In genomic region chrX:4532160-4532741, ce11 we compare ENCODE assay signal across 8 worm cellular contexts.
TF ChIP-seq lines count a peak whose summit lies in the region.

Gene nhr-35 (plus strand): TSS chrX:4532691.

TF ChIP-seq in whole organism, L1 larva, 84 proteins besides CTCF, POLR2A, EP300 and RAD21 (continues in another document):
- TF ChIP-seq hlh-4 (tag; optimal IDR thresholded peaks at IDR 0.05; lab: Kevin White, UChicago), result no peak
- no peak for TF ChIP-seq pax-3 (tag; optimal IDR thresholded peaks at IDR 0.05; lab: Kevin White, UChicago)
- TF ChIP-seq nhr-90 (tag; optimal IDR thresholded peaks at IDR 0.05; lab: Kevin White, UChicago; ENCODE audit: poor library complexity), result peak; percentile 66
- TF ChIP-seq ceh-90 (tag; optimal IDR thresholded peaks at IDR 0.05; lab: Kevin White, UChicago), result no peak
- no peak for TF ChIP-seq isw-1 (GFP tag; IDR thresholded peaks at IDR 0.05; lab: Robert Waterston, UW)
- peak; percentile 23 for TF ChIP-seq nhr-11 (tag; optimal IDR thresholded peaks at IDR 0.05; lab: Kevin White, UChicago)
- no peak for TF ChIP-seq hpl-2 (GFP tag; optimal IDR thresholded peaks at IDR 0.05; lab: Kevin White, UChicago)
- no peak for TF ChIP-seq mef-2 (tag; optimal IDR thresholded peaks at IDR 0.05; lab: Kevin White, UChicago)
- no peak for TF ChIP-seq unc-62 (GFP tag; optimal IDR thresholded peaks at IDR 0.05; lab: Kevin White, UChicago)
- no peak for TF ChIP-seq nhr-77 (tag; optimal IDR thresholded peaks at IDR 0.05; lab: Kevin White, UChicago)
- no peak for TF ChIP-seq unc-86 (tag; optimal IDR thresholded peaks at IDR 0.05; lab: Kevin White, UChicago)
- no peak for TF ChIP-seq nhr-237 (tag; optimal IDR thresholded peaks at IDR 0.05; lab: Kevin White, UChicago)

TF ChIP-seq in whole organism, L2 larva, 48 proteins besides CTCF, POLR2A, EP300 and RAD21 (continues in another document):
- TF ChIP-seq nhr-10 (tag; optimal IDR thresholded peaks at IDR 0.05; lab: Kevin White, UChicago) (peak; percentile 18), nhr-129 (tag; optimal IDR thresholded peaks at IDR 0.05; lab: Kevin White, UChicago) (peak; percentile 94), sma-3 (GFP tag; optimal IDR thresholded peaks at IDR 0.05; lab: Kevin White, UChicago) (peak; percentile 71), mdl-1 (tag; optimal IDR thresholded peaks at IDR 0.05; lab: Kevin White, UChicago) (peak; percentile 50 to 57), mab-5 (tag; optimal IDR thresholded peaks at IDR 0.05; lab: Kevin White, UChicago) (no peak), ama-1 (optimal IDR thresholded peaks at IDR 0.05; lab: Kevin White, UChicago) (peak; percentile 3), C34F6.9 (tag; optimal IDR thresholded peaks at IDR 0.05; lab: Kevin White, UChicago) (peak; percentile 62), fos-1 (tag; optimal IDR thresholded peaks at IDR 0.05; lab: Kevin White, UChicago) (peak; percentile 66), nhr-12 (tag; optimal IDR thresholded peaks at IDR 0.05; lab: Kevin White, UChicago) (no peak), crh-2 (tag; optimal IDR thresholded peaks at IDR 0.05; lab: Kevin White, UChicago) (peak; percentile 57), F13H6.1 (tag; optimal IDR thresholded peaks at IDR 0.05; lab: Kevin White, UChicago) (peak; percentile 82), alr-1 (tag; optimal IDR thresholded peaks at IDR 0.05; lab: Kevin White, UChicago) (no peak)

TF ChIP-seq in whole organism, L3 larva, 47 proteins besides CTCF, POLR2A, EP300 and RAD21 (continues in another document):
- TF ChIP-seq elt-3 (tag; optimal IDR thresholded peaks at IDR 0.05; lab: Kevin White, UChicago), result no peak
- TF ChIP-seq egl-5 (tag; optimal IDR thresholded peaks at IDR 0.05; lab: Kevin White, UChicago), result peak; percentile 41
- TF ChIP-seq tbx-2 (tag; optimal IDR thresholded peaks at IDR 0.05; lab: Kevin White, UChicago), result peak; percentile 29
- TF ChIP-seq nhr-28 (tag; optimal IDR thresholded peaks at IDR 0.05; lab: Kevin White, UChicago), result no peak
- peak; percentile 72 for TF ChIP-seq jun-1 (tag; optimal IDR thresholded peaks at IDR 0.05; lab: Kevin White, UChicago)
- TF ChIP-seq ceh-9 (tag; optimal IDR thresholded peaks at IDR 0.05; lab: Kevin White, UChicago), result no peak
- TF ChIP-seq elt-1 (tag; optimal IDR thresholded peaks at IDR 0.05; lab: Kevin White, UChicago), result no peak
- TF ChIP-seq lin-39 (tag; optimal IDR thresholded peaks at IDR 0.05; lab: Kevin White, UChicago), result peak; percentile 11
- peak; percentile 55 for TF ChIP-seq mdl-1 (tag; optimal IDR thresholded peaks at IDR 0.05; lab: Kevin White, UChicago)
- no peak for TF ChIP-seq snpc-4 (tag; optimal IDR thresholded peaks at IDR 0.05; lab: Kevin White, UChicago)
- no peak for TF ChIP-seq lin-15B (tag; optimal IDR thresholded peaks at IDR 0.05; lab: Kevin White, UChicago)
- no peak for TF ChIP-seq sea-2 (GFP tag; optimal IDR thresholded peaks at IDR 0.05; lab: Kevin White, UChicago)

TF ChIP-seq in whole organism, L4 larva, 104 proteins besides CTCF, POLR2A, EP300 and RAD21 (continues in another document):
- no peak for TF ChIP-seq duxl-1 (tag; optimal IDR thresholded peaks at IDR 0.05; lab: Kevin White, UChicago; ENCODE audit: poor library complexity)
- no peak for TF ChIP-seq ceh-44 (GFP tag; IDR thresholded peaks at IDR 0.05; lab: Robert Waterston, UW)
- no peak for TF ChIP-seq aly-2 (tag; optimal IDR thresholded peaks at IDR 0.05; lab: Kevin White, UChicago)
- TF ChIP-seq sdz-12 (GFP tag; optimal IDR thresholded peaks at IDR 0.05; lab: Kevin White, UChicago), result no peak
- no peak for TF ChIP-seq vab-7 (GFP tag; IDR thresholded peaks at IDR 0.05; lab: Robert Waterston, UW)
- TF ChIP-seq lin-38 (GFP tag; IDR thresholded peaks at IDR 0.05; lab: Robert Waterston, UW), result peak; percentile 36; the same call in 1 of the 2 replicates
- TF ChIP-seq ZK337.2 (GFP tag; IDR thresholded peaks at IDR 0.05; lab: Robert Waterston, UW), result no peak
- TF ChIP-seq ceh-32 (tag; optimal IDR thresholded peaks at IDR 0.05; lab: Kevin White, UChicago; ENCODE audit: poor library complexity), result no peak
- no peak for TF ChIP-seq Y5F2A.4 (GFP tag; optimal IDR thresholded peaks at IDR 0.05; lab: Kevin White, UChicago)
- no peak for TF ChIP-seq zag-1 (tag; optimal IDR thresholded peaks at IDR 0.05; lab: Kevin White, UChicago)
- TF ChIP-seq fkh-10 (GFP tag; optimal IDR thresholded peaks at IDR 0.05; lab: Kevin White, UChicago), result no peak
- no peak for TF ChIP-seq spr-3 (GFP tag; optimal IDR thresholded peaks at IDR 0.05; lab: Kevin White, UChicago)

TF ChIP-seq in whole organism, early embryonic, 17 proteins besides CTCF, POLR2A, EP300 and RAD21:
- TF ChIP-seq hmg-4 (GFP tag; optimal IDR thresholded peaks at IDR 0.05; lab: Kevin White, UChicago) (peak; percentile 19), hmbx-1 (tag; optimal IDR thresholded peaks at IDR 0.05; lab: Kevin White, UChicago) (no peak), aly-1 (tag; optimal IDR thresholded peaks at IDR 0.05; lab: Kevin White, UChicago) (no peak), sea-1 (GFP tag; conservative IDR thresholded peaks at IDR 0.05; lab: Robert Waterston, UW) (no peak)

TF ChIP-seq in whole organism, late embryonic, 69 proteins besides CTCF, POLR2A, EP300 and RAD21 (continues in another document):
- no peak for TF ChIP-seq ttx-3 (tag; optimal IDR thresholded peaks at IDR 0.05; lab: Kevin White, UChicago)
- TF ChIP-seq fax-1 (tag; optimal IDR thresholded peaks at IDR 0.05; lab: Kevin White, UChicago), result no peak
- TF ChIP-seq elt-4 (tag; optimal IDR thresholded peaks at IDR 0.05; lab: Kevin White, UChicago), result no peak
- TF ChIP-seq pat-9 (tag; optimal IDR thresholded peaks at IDR 0.05; lab: Kevin White, UChicago), result no peak
- peak; percentile 33 for TF ChIP-seq elt-2 (tag; optimal IDR thresholded peaks at IDR 0.05; lab: Kevin White, UChicago)
- TF ChIP-seq unc-86 (tag; optimal IDR thresholded peaks at IDR 0.05; lab: Kevin White, UChicago), result no peak
- TF ChIP-seq ceh-18 (tag; optimal IDR thresholded peaks at IDR 0.05; lab: Kevin White, UChicago), result peak; percentile 56
- peak; percentile 20 for TF ChIP-seq nfya-1 (tag; optimal IDR thresholded peaks at IDR 0.05; lab: Kevin White, UChicago)
- peak; percentile 23 for TF ChIP-seq rnt-1 (tag; optimal IDR thresholded peaks at IDR 0.05; lab: Kevin White, UChicago)
- no peak for TF ChIP-seq hlh-8 (tag; optimal IDR thresholded peaks at IDR 0.05; lab: Kevin White, UChicago)
- TF ChIP-seq lin-11 (tag; optimal IDR thresholded peaks at IDR 0.05; lab: Kevin White, UChicago), result no peak
- TF ChIP-seq pha-4 (tag; optimal IDR thresholded peaks at IDR 0.05; lab: Kevin White, UChicago), result no peak
- TF ChIP-seq C38D4.7 (GFP tag; optimal IDR thresholded peaks at IDR 0.05; lab: Kevin White, UChicago), result no peak
- no peak for TF ChIP-seq K02D7.2 (tag; optimal IDR thresholded peaks at IDR 0.05; lab: Kevin White, UChicago)
- TF ChIP-seq hlh-6 (tag; optimal IDR thresholded peaks at IDR 0.05; lab: Kevin White, UChicago), result peak; percentile 2
- no peak for TF ChIP-seq ceh-45 (GFP tag; IDR thresholded peaks at IDR 0.05; lab: Robert Waterston, UW)

TF ChIP-seq in whole organism, mixed stage, embryonic, 35 proteins besides CTCF, POLR2A, EP300 and RAD21:
- no peak for TF ChIP-seq flh-1 (GFP tag; optimal IDR thresholded peaks at IDR 0.05; lab: Kevin White, UChicago)
- peak; percentile 60 for TF ChIP-seq nhr-2 (tag; optimal IDR thresholded peaks at IDR 0.05; lab: Kevin White, UChicago)
- TF ChIP-seq unc-62 (GFP tag; optimal IDR thresholded peaks at IDR 0.05; lab: Kevin White, UChicago), result peak; percentile 95
- peak; percentile 91 for TF ChIP-seq hlh-1 (tag; optimal IDR thresholded peaks at IDR 0.05; lab: Kevin White, UChicago)
- peak; percentile 6 for TF ChIP-seq ham-2 (GFP tag; optimal IDR thresholded peaks at IDR 0.05; lab: Kevin White, UChicago)
- TF ChIP-seq lin-32 (GFP tag; optimal IDR thresholded peaks at IDR 0.05; lab: Kevin White, UChicago), result no peak
- TF ChIP-seq unc-120 (tag; optimal IDR thresholded peaks at IDR 0.05; lab: Kevin White, UChicago; ENCODE audit: poor library complexity, severe bottlenecking), result peak; percentile 43

TF ChIP-seq in whole organism, young adult, 124 proteins besides CTCF, POLR2A, EP300 and RAD21 (continues in another document):
- TF ChIP-seq madf-10 (tag; optimal IDR thresholded peaks at IDR 0.05; lab: Kevin White, UChicago) (peak; percentile 53), ceh-100 (GFP tag; IDR thresholded peaks at IDR 0.05; lab: Robert Waterston, UW) (no peak), lir-1 (GFP tag; conservative IDR thresholded peaks at IDR 0.05; lab: Robert Waterston, UW) (peak; percentile 40; the same call in 1 of the 2 replicates), mcd-1 (GFP tag; IDR thresholded peaks at IDR 0.05; lab: Robert Waterston, UW) (peak; percentile 38; the same call in 1 of the 2 replicates), hlh-26 (GFP tag; conservative IDR thresholded peaks at IDR 0.05; lab: Robert Waterston, UW) (no peak), lin-35 (GFP tag; optimal IDR thresholded peaks at IDR 0.05; lab: Kevin White, UChicago) (no peak), ztf-26 (tag; optimal IDR thresholded peaks at IDR 0.05; lab: Kevin White, UChicago) (peak; percentile 84), repo-1 (tag; optimal IDR thresholded peaks at IDR 0.05; lab: Kevin White, UChicago) (peak; percentile 63), ceh-79 (tag; optimal IDR thresholded peaks at IDR 0.05; lab: Kevin White, UChicago) (no peak), ztf-18 (tag; optimal IDR thresholded peaks at IDR 0.05; lab: Kevin White, UChicago) (no peak), lag-1 (GFP tag; IDR thresholded peaks at IDR 0.05; lab: Robert Waterston, UW) (no peak), Y53F4B.3 (GFP tag; IDR thresholded peaks at IDR 0.05; lab: Robert Waterston, UW) (no peak), Y56A3A.18 (GFP tag; IDR thresholded peaks at IDR 0.05; lab: Robert Waterston, UW) (no peak), mxl-1 (tag; optimal IDR thresholded peaks at IDR 0.05; lab: Kevin White, UChicago) (no peak), egrh-3 (GFP tag; IDR thresholded peaks at IDR 0.05; lab: Robert Waterston, UW) (no peak), K11D2.4 (GFP tag; IDR thresholded peaks at IDR 0.05; lab: Robert Waterston, UW) (peak; percentile 64; the same call in 1 of the 2 replicates), somi-1 (GFP tag; optimal IDR thresholded peaks at IDR 0.05; lab: Kevin White, UChicago) (peak; percentile 80), ZK185.1 (tag; optimal IDR thresholded peaks at IDR 0.05; lab: Kevin White, UChicago; ENCODE audit: poor library complexity, severe bottlenecking) (peak; percentile 5), lsy-27 (tag; optimal IDR thresholded peaks at IDR 0.05; lab: Kevin White, UChicago; ENCODE audit: borderline replicate concordance, insufficient read depth) (no peak), ceh-91 (GFP tag; IDR thresholded peaks at IDR 0.05; lab: Robert Waterston, UW) (no peak), egl-44 (GFP tag; IDR thresholded peaks at IDR 0.05; lab: Robert Waterston, UW) (0 out of 2 replicates have a peak, but pooled peaks have one; percentile 26), F23B12.7 (tag; optimal IDR thresholded peaks at IDR 0.05; lab: Kevin White, UChicago; ENCODE audit: insufficient read depth) (peak; percentile 4), mel-28 (tag; optimal IDR thresholded peaks at IDR 0.05; lab: Kevin White, UChicago; ENCODE audit: borderline replicate concordance) (no peak), ztf-3 (GFP tag; optimal IDR thresholded peaks at IDR 0.05; lab: Kevin White, UChicago) (peak; percentile 26), nhr-179 (tag; optimal IDR thresholded peaks at IDR 0.05; lab: Kevin White, UChicago) (no peak)
